Worm (Caenorhabditis elegans) whole organism, young adult: ENCODE measurements around the gene T14G10.8.

Experiments
- B0035.1 ChIP-seq: sonication (generic microtip); optimal IDR thresholded peaks from 2 replicates; lab custom pipeline; 2016; ENCODE audit warnings: missing genetic modification characterization, mild to moderate bottlenecking, missing compliant biosample characterization, missing genotype, missing genetic modification reagents
- C17E4.6 ChIP-seq: fragments of 200-800 bp; sonication (Bioruptor generic); IDR thresholded peaks from 2 replicates; pipeline ENCODE4 v1.3.6; 2022; ENCODE audit warnings: missing genetic modification reagents, missing genetic modification characterization, missing compliant biosample characterization
- D2030.7 ChIP-seq: fragments of 200-800 bp; sonication (Bioruptor generic); IDR thresholded peaks from 2 replicates; pipeline ENCODE4 v1.3.6; 2022; ENCODE audit warnings: missing genetic modification reagents, missing genetic modification characterization, missing compliant biosample characterization
- F33H1.4 ChIP-seq: fragments of 200-800 bp; sonication (Bioruptor generic); IDR thresholded peaks from 2 replicates; pipeline ENCODE4 v1.3.6; 2022; ENCODE audit warnings: missing genetic modification reagents, missing genetic modification characterization, missing compliant biosample characterization
- F49E8.2 ChIP-seq: sonication (generic microtip); optimal IDR thresholded peaks from 3 replicates; lab custom pipeline; 2017; ENCODE audit warnings: missing genetic modification characterization, mild to moderate bottlenecking, missing compliant biosample characterization, antibody characterized with exemption, moderate library complexity; ENCODE audit not compliant: insufficient read depth
- F55B11.4 ChIP-seq: sonication (generic microtip); optimal IDR thresholded peaks from 2 replicates; lab custom pipeline; 2016; ENCODE audit warnings: missing compliant biosample characterization, missing genetic modification characterization, borderline replicate concordance; ENCODE audit not compliant: insufficient read depth
- F57A8.1 ChIP-seq: fragments of 200-800 bp; sonication (Bioruptor generic); optimal IDR thresholded peaks from 2 replicates; lab custom pipeline; 2018; ENCODE audit warnings: mild to moderate bottlenecking, missing genetic modification characterization, moderate library complexity, missing compliant biosample characterization
- T07F8.4 ChIP-seq: sonication (generic microtip); optimal IDR thresholded peaks from 2 replicates; lab custom pipeline; 2016; ENCODE audit warnings: mild to moderate bottlenecking, missing genetic modification characterization, moderate library complexity, missing compliant biosample characterization
- attf-6 ChIP-seq: fragments of 200-800 bp; sonication (Bioruptor generic); IDR thresholded peaks from 2 replicates; pipeline ENCODE4 v1.3.6; 2022; ENCODE audit warnings: missing genetic modification reagents, missing genetic modification characterization, missing compliant biosample characterization
- cebp-1 ChIP-seq, 2 experiments: fragments of 200-800 bp in 1 of 2; sonication (Bioruptor generic) in 1 of 2; sonication (generic microtip) in 1 of 2; IDR thresholded peaks in 1 of 2; optimal IDR thresholded peaks in 1 of 2; 2 replicates each; pipeline versions ENCODE4 v1.3.6 to Lab custom; 2017 to 2022; ENCODE audit warnings: missing compliant biosample characterization in 2 of 2, missing genetic modification characterization in 2 of 2, mild to moderate bottlenecking in 1 of 2, missing genetic modification reagents in 1 of 2, moderate library complexity in 1 of 2
- ceh-58 ChIP-seq: fragments of 200-800 bp; sonication (Bioruptor generic); IDR thresholded peaks from 2 replicates; pipeline ENCODE4 v1.3.6; 2022; ENCODE audit warnings: missing genetic modification characterization, missing compliant biosample characterization
- ceh-91 ChIP-seq: fragments of 200-800 bp; sonication (Bioruptor generic); IDR thresholded peaks from 2 replicates; pipeline ENCODE4 v1.3.6; 2022; ENCODE audit warnings: missing genetic modification reagents, missing genetic modification characterization, missing compliant biosample characterization
- chd-7 ChIP-seq: sonication (generic microtip); optimal IDR thresholded peaks from 2 replicates; lab custom pipeline; 2016; ENCODE audit warnings: mild to moderate bottlenecking, missing genetic modification characterization, moderate library complexity, missing compliant biosample characterization
- dox-1 ChIP-seq: fragments of 200-800 bp; sonication (Bioruptor generic); IDR thresholded peaks from 2 replicates; pipeline ENCODE4 v1.3.6; 2022; ENCODE audit warnings: missing genetic modification reagents, missing genetic modification characterization, missing compliant biosample characterization
- him-1 ChIP-seq: sonication (generic microtip); optimal IDR thresholded peaks from 2 replicates; lab custom pipeline; 2016; ENCODE audit warnings: missing genotype, missing genetic modification reagents, missing genetic modification characterization, missing compliant biosample characterization
- hrde-1 ChIP-seq: sonication (generic microtip); optimal IDR thresholded peaks from 2 replicates; lab custom pipeline; 2016; ENCODE audit warnings: missing genetic modification characterization, mild to moderate bottlenecking, missing compliant biosample characterization, moderate library complexity, missing genotype, missing genetic modification reagents, borderline replicate concordance
- lag-1 ChIP-seq: fragments of 200-800 bp; sonication (Bioruptor generic); IDR thresholded peaks from 2 replicates; pipeline ENCODE4 v1.3.6; 2022; ENCODE audit warnings: missing genetic modification reagents, missing genetic modification characterization, missing compliant biosample characterization
- let-607 ChIP-seq, 2 experiments: fragments of 200-800 bp in 1 of 2; sonication (Bioruptor generic) in 1 of 2; sonication (generic microtip) in 1 of 2; optimal IDR thresholded peaks; 2 replicates each; lab custom pipeline; 2016 to 2018; ENCODE audit warnings: mild to moderate bottlenecking in 2 of 2, missing compliant biosample characterization in 2 of 2, missing genetic modification characterization in 2 of 2, moderate library complexity in 2 of 2, missing genotype in 1 of 2
- lin-35 ChIP-seq, 3 experiments: fragments of 150-350 bp in 2 of 3; sonication (generic microtip) in 1 of 3; optimal IDR thresholded peaks; 2 replicates each; lab custom pipeline; 2014 to 2018; ENCODE audit warnings: missing biosample characterization in 3 of 3, missing genetic modification characterization in 3 of 3, missing genetic modification reagents in 3 of 3
- lin-54 ChIP-seq: fragments of 200-800 bp; sonication (Bioruptor generic); optimal IDR thresholded peaks from 2 replicates; lab custom pipeline; 2018; ENCODE audit warnings: mild to moderate bottlenecking, missing genetic modification characterization, missing compliant biosample characterization
- lsl-1 ChIP-seq: fragments of 200-800 bp; sonication (Bioruptor generic); optimal IDR thresholded peaks from 2 replicates; lab custom pipeline; 2018; ENCODE audit warnings: mild to moderate bottlenecking, missing genetic modification characterization, moderate library complexity, missing compliant biosample characterization
- madf-6 ChIP-seq: fragments of 200-800 bp; sonication (Bioruptor generic); IDR thresholded peaks from 2 replicates; pipeline ENCODE4 v1.3.6; 2022; ENCODE audit warnings: missing genetic modification reagents, missing genetic modification characterization, missing compliant biosample characterization
- madf-8 ChIP-seq: fragments of 200-800 bp; sonication (Bioruptor generic); conservative IDR thresholded peaks from 2 replicates; pipeline ENCODE4 v1.3.6; 2022; ENCODE audit warnings: missing genetic modification reagents, missing genetic modification characterization, missing compliant biosample characterization
- mel-28 ChIP-seq: sonication (generic microtip); optimal IDR thresholded peaks from 2 replicates; lab custom pipeline; 2016; ENCODE audit warnings: borderline replicate concordance, mild to moderate bottlenecking, missing genetic modification characterization, missing compliant biosample characterization
- mes-4 ChIP-seq: sonication (generic microtip); optimal IDR thresholded peaks from 2 replicates; lab custom pipeline; 2016; ENCODE audit warnings: missing genotype, missing genetic modification characterization, missing compliant biosample characterization
- nhr-80 ChIP-seq: sonication (generic microtip); optimal IDR thresholded peaks from 2 replicates; lab custom pipeline; 2016; ENCODE audit warnings: missing genetic modification characterization, missing compliant biosample characterization
- pbrm-1 ChIP-seq: fragments of 200-800 bp; sonication (Bioruptor generic); IDR thresholded peaks from 2 replicates; pipeline ENCODE4 v1.3.6; 2022; ENCODE audit warnings: missing genetic modification reagents, missing genetic modification characterization, missing compliant biosample characterization
- rec-8 ChIP-seq, 2 experiments: sonication (generic microtip); optimal IDR thresholded peaks; 2 replicates each; lab custom pipeline; 2016; ENCODE audit warnings: mild to moderate bottlenecking in 2 of 2, missing genetic modification characterization in 2 of 2, missing genetic modification reagents in 2 of 2, missing genotype in 2 of 2, missing biosample characterization in 1 of 2, missing compliant biosample characterization in 1 of 2, moderate library complexity in 1 of 2
- snpc-1.3 ChIP-seq: sonication (generic microtip); optimal IDR thresholded peaks from 2 replicates; lab custom pipeline; 2017; ENCODE audit warnings: missing genetic modification characterization, mild to moderate bottlenecking, missing compliant biosample characterization, antibody characterized with exemption, moderate library complexity, missing genotype, missing genetic modification reagents; ENCODE audit not compliant: insufficient read depth
- snpc-4 ChIP-seq, 5 experiments: fragments of 150-350 bp in 1 of 5; sonication (generic microtip) in 4 of 5; optimal IDR thresholded peaks; 2 replicates each; lab custom pipeline; 2014 to 2018; ENCODE audit warnings: missing genetic modification characterization in 5 of 5, missing biosample characterization in 3 of 5, antibody characterized with exemption in 2 of 5, mild to moderate bottlenecking in 2 of 5, missing compliant biosample characterization in 2 of 5, missing genotype in 2 of 5, moderate library complexity in 2 of 5, missing genetic modification reagents in 1 of 5
- tbp1 ChIP-seq: fragments of 200-800 bp; sonication (Bioruptor generic); optimal IDR thresholded peaks from 2 replicates; lab custom pipeline; 2018; ENCODE audit warnings: mild to moderate bottlenecking, missing genetic modification characterization, missing compliant biosample characterization
- unc-62 ChIP-seq: fragments of 150-350 bp; optimal IDR thresholded peaks from 2 replicates; lab custom pipeline; 2014; ENCODE audit warnings: missing biosample characterization, missing genetic modification reagents, missing genetic modification characterization
- xnd-1 ChIP-seq: sonication (generic microtip); optimal IDR thresholded peaks from 2 replicates; lab custom pipeline; 2016; ENCODE audit warnings: missing genotype, missing genetic modification reagents, missing genetic modification characterization, missing compliant biosample characterization
- zfh-2 ChIP-seq: fragments of 200-800 bp; sonication (Bioruptor generic); conservative IDR thresholded peaks from 2 replicates; pipeline ENCODE4 v1.3.6; 2022; ENCODE audit warnings: missing genetic modification reagents, missing genetic modification characterization, missing compliant biosample characterization
- ztf-28 ChIP-seq: fragments of 200-800 bp; sonication (Bioruptor generic); IDR thresholded peaks from 2 replicates; pipeline ENCODE4 v1.3.6; 2022; ENCODE audit warnings: missing genetic modification reagents, missing genetic modification characterization, missing compliant biosample characterization
- ztf-6 ChIP-seq: fragments of 200-800 bp; sonication (Bioruptor generic); IDR thresholded peaks from 2 replicates; pipeline ENCODE4 v1.3.6; 2022; ENCODE audit warnings: missing genetic modification reagents, missing genetic modification characterization, missing compliant biosample characterization

T14G10.8 gene

DNA sequence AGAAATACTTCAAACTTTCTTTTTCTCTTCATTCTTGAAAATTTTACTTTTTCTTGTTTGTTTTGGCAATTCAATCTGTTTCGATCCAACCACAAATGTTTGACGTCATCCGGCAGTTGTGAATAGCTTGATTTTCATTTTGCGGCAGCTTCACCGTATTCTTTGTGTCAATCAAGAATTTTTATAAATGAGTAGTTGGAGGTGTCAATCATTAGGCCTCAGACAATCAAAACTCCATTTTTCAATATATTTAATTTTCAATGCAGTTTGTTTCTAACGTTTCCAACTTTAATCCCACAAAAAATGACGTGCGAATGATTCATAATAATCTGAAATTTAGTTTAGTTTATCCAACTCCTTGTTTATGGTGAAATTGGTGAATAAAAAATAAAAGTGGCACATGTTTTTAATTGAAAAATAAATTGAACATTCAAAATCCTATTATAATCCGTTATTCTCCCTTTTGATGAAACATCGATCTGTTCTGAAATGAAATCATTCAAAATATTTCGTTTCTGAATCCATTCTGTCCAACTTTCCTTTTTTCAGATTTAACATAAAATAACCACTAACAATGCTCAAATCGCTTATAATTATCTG is 10.8 kb upstream of the T14G10.8 start, which contains the start of gene ttr-53:
TSS of gene ttr-53 (plus strand) at position 550 of the 600 bp plus-strand sequence.
- peak; percentile 6 for TF ChIP-seq nhr-80
- no peak for TF ChIP-seq tbp1 (GFP tag; lab: Kevin White, UChicago)
- peak; percentile 87 to 90 for TF ChIP-seq let-607 (tag; optimal IDR thresholded peaks at IDR 0.05; lab: Kevin White, UChicago)

ce11 chrIV:10157034-10157433 is 10.2 kb upstream of the T14G10.8 start:
- TF ChIP-seq lin-35 (GFP tag; optimal IDR thresholded peaks at IDR 0.05; lab: Kevin White, UChicago), result no peak
- TF ChIP-seq madf-6 (GFP tag; lab: Robert Waterston, UW), result peak; percentile 90
- TF ChIP-seq snpc-1.3, result peak; percentile 6
- TF ChIP-seq lin-54 (GFP tag; lab: Kevin White, UChicago), result peak; percentile 10
- peak; percentile 42; the same call in 1 of the 2 replicates for TF ChIP-seq pbrm-1 (GFP tag; lab: Robert Waterston, UW)
- TF ChIP-seq snpc-4 (GFP tag; optimal IDR thresholded peaks at IDR 0.05; lab: Kevin White, UChicago), result no peak
- TF ChIP-seq snpc-4 (tag; optimal IDR thresholded peaks at IDR 0.05; lab: Kevin White, UChicago), result peak in 1 of 4 experiments; percentile 24
- 0 out of 2 replicates have a peak, but pooled peaks have one; percentile 33 for TF ChIP-seq ceh-91 (GFP tag; lab: Robert Waterston, UW)
- TF ChIP-seq chd-7 (tag; lab: Kevin White, UChicago), result no peak
- peak; percentile 80 for TF ChIP-seq xnd-1 (tag; lab: Kevin White, UChicago)
- peak; percentile 51 for TF ChIP-seq D2030.7
- TF ChIP-seq cebp-1 (GFP tag; IDR thresholded peaks at IDR 0.05; lab: Robert Waterston, UW), result no peak
- no peak for TF ChIP-seq cebp-1 (tag; optimal IDR thresholded peaks at IDR 0.05; lab: Kevin White, UChicago)
- peak; percentile 95 for TF ChIP-seq lsl-1 (GFP tag; lab: Kevin White, UChicago)
- 0 out of 2 replicates have a peak, but pooled peaks have one; percentile 30 for TF ChIP-seq dox-1 (GFP tag; lab: Robert Waterston, UW)
- peak; percentile 31 for TF ChIP-seq F49E8.2
- TF ChIP-seq F55B11.4 (tag; lab: Kevin White, UChicago), result no peak
- TF ChIP-seq F33H1.4 (GFP tag; lab: Robert Waterston, UW), result peak; percentile 90
- TF ChIP-seq T07F8.4 (tag; lab: Kevin White, UChicago), result no peak
- peak; percentile 22 for TF ChIP-seq him-1 (tag; lab: Kevin White, UChicago)
- TF ChIP-seq lag-1 (GFP tag; lab: Robert Waterston, UW), result no peak
- TF ChIP-seq madf-8 (GFP tag; lab: Robert Waterston, UW), result peak; percentile 78

- TF ChIP-seq madf-6 (GFP tag; lab: Robert Waterston, UW) (peak; percentile 48; the same call in 1 of the 2 replicates), ceh-91 (GFP tag; lab: Robert Waterston, UW) (no peak), unc-62 (GFP tag; lab: Kevin White, UChicago) (no peak)
Measured at ce11 chrIV:10155475-10155874, 8.7 kb upstream of the T14G10.8 start, which contains the start of gene ttr-54. Gene ttr-54 (plus strand): TSS chrIV:10155775.

DNA sequence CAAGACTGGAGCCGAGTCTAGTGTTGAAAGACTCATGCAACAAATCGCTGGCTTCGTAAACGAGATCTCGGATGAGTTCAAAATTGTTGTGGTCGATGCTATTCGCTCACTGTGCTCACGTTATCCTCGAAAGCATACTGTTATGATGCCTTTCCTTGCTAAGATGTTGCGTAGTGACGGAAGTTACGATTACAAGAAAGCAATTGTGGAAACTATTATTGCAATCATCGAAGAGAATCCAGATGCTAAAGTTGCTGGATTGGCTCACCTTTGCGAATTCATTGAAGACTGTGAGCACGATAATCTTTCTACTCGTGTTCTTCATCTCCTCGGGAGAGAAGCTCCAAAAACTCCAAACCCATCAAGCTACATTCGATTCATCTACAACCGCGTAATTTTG is 6.7 kb upstream of the T14G10.8 start:
- TF ChIP-seq mel-28 (tag; lab: Kevin White, UChicago), result no peak
- TF ChIP-seq, all 124 proteins: peak for 0

DNA sequence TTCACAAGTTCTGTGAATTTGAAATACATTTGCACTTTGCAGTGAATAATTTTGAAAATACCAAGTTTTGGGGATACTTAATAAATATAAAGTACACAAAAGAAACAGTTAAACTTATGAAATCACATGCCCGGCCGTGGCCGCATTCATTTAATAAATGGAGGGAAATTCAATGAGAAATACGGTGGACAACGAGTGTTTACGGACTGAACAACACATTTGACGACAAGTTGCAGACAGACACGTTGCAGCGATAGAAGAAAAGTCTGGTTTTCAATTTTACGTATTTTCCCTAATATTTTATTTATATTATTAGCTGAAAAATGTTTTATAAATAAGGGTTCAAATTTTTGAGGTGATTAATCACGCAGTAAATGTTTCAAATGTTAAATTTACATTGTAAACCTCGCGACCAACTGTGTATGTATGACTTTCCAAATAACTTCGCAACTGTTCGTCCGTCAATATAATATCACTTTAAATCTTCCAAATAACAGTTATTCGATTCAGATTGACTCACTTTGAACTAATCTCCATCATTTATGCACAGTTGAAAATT is 4.7 kb upstream of the T14G10.8 start, which contains the start of gene copg-1:
TSS of gene copg-1 (plus strand) at position 509 of the 559 bp plus-strand sequence.
- TF ChIP-seq mes-4 (tag; lab: Kevin White, UChicago), result no peak
- no peak for TF ChIP-seq cebp-1 (GFP tag; IDR thresholded peaks at IDR 0.05; lab: Robert Waterston, UW)
- peak; percentile 67 for TF ChIP-seq cebp-1 (tag; optimal IDR thresholded peaks at IDR 0.05; lab: Kevin White, UChicago)
- TF ChIP-seq rec-8 (tag; optimal IDR thresholded peaks at IDR 0.05; lab: Kevin White, UChicago), result no peak
- no peak for TF ChIP-seq ztf-28 (GFP tag; lab: Robert Waterston, UW)
- no peak for TF ChIP-seq xnd-1 (tag; lab: Kevin White, UChicago)
- TF ChIP-seq zfh-2, result no peak
- TF ChIP-seq ztf-6 (GFP tag; lab: Robert Waterston, UW), result no peak
- TF ChIP-seq C17E4.6 (GFP tag; lab: Robert Waterston, UW), result no peak
- no peak for TF ChIP-seq attf-6 (GFP tag; lab: Robert Waterston, UW)
- no peak for TF ChIP-seq B0035.1
- TF ChIP-seq hrde-1 (tag; lab: Kevin White, UChicago), result no peak
- TF ChIP-seq him-1 (tag; lab: Kevin White, UChicago), result no peak
- TF ChIP-seq F57A8.1 (GFP tag; lab: Kevin White, UChicago), result no peak
- no peak for TF ChIP-seq ceh-58 (GFP tag; lab: Robert Waterston, UW)
